Worm (Caenorhabditis elegans): ENCODE measurements around the gene nhr-18.

The nhr-18 gene

DNA sequence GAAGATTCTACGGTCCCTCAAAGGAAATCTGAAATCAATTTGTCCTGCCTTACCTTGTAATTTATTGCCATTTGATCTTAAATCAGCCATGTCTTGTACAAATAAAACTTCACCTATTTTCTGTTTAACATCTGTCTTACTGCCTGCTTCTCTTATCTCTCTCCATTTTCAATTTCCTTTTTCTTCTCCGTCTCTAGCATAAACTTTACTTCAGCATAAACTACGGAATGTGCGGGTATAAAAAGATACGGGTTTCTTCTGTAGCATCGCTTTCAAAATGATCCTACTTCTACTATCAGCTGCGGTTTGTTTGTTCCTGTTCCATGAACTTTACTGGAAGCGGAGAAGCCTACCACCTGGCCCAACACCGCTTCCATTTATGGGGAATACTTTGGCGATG lies 17.7 kb downstream of the nhr-18 start, which contains the start of gene cyp-33C5 (continued):
- no peak for TF ChIP-seq aly-2 (tag; optimal IDR thresholded peaks at IDR 0.05)
- TF ChIP-seq zip-11 (GFP tag; IDR thresholded peaks at IDR 0.05) = no peak
- no peak for TF ChIP-seq unc-39 (tag; optimal IDR thresholded peaks at IDR 0.05)
- TF ChIP-seq Y48G9A.11 (GFP tag; IDR thresholded peaks at IDR 0.05) = no peak
- no peak for TF ChIP-seq R02D3.7 (tag; optimal IDR thresholded peaks at IDR 0.05)
- no peak for TF ChIP-seq snpc-1.2 (GFP tag; IDR thresholded peaks at IDR 0.05)
- no peak for TF ChIP-seq unc-62 (GFP tag; optimal IDR thresholded peaks at IDR 0.05 in 1 of 2)
- no peak for TF ChIP-seq unc-62 (tag; optimal IDR thresholded peaks at IDR 0.05)
- no peak for TF ChIP-seq ama-1 (optimal IDR thresholded peaks at IDR 0.05)
- TF ChIP-seq mes-2 (tag; optimal IDR thresholded peaks at IDR 0.05; ENCODE audit: poor library complexity, severe bottlenecking) = no peak
- no peak for TF ChIP-seq nhr-42 (GFP tag; IDR thresholded peaks at IDR 0.05)
- TF ChIP-seq hlh-11 (tag; optimal IDR thresholded peaks at IDR 0.05) = peak; percentile 25
- no peak for TF ChIP-seq F44E2.7 (GFP tag; IDR thresholded peaks at IDR 0.05)
- no peak for TF ChIP-seq nhr-10 (tag; optimal IDR thresholded peaks at IDR 0.05)
- TF ChIP-seq nhr-237 (tag; optimal IDR thresholded peaks at IDR 0.05) = no peak
- no peak for TF ChIP-seq lin-13 (GFP tag; optimal IDR thresholded peaks at IDR 0.05)
- no peak for TF ChIP-seq spr-1 (tag; optimal IDR thresholded peaks at IDR 0.05)
- no peak for TF ChIP-seq lsy-2 (tag; optimal IDR thresholded peaks at IDR 0.05)
- TF ChIP-seq daf-12 (tag; optimal IDR thresholded peaks at IDR 0.05) = no peak
- TF ChIP-seq F10B5.3 (tag; optimal IDR thresholded peaks at IDR 0.05) = no peak
- TF ChIP-seq dmd-8 (GFP tag; IDR thresholded peaks at IDR 0.05) = no peak
- no peak for TF ChIP-seq ZK337.2 (GFP tag; IDR thresholded peaks at IDR 0.05)
- peak; percentile 5 for TF ChIP-seq duxl-1 (tag; optimal IDR thresholded peaks at IDR 0.05; ENCODE audit: poor library complexity)
- TF ChIP-seq D1046.2 (GFP tag; IDR thresholded peaks at IDR 0.05) = no peak
- TF ChIP-seq daf-16 (GFP tag; optimal IDR thresholded peaks at IDR 0.05) = no peak
- TF ChIP-seq daf-16 (tag; optimal IDR thresholded peaks at IDR 0.05) = peak; percentile 46
- no peak for TF ChIP-seq ctbp-1 (GFP tag; IDR thresholded peaks at IDR 0.05)
- no peak for TF ChIP-seq attf-4 (tag; optimal IDR thresholded peaks at IDR 0.05)
- no peak for TF ChIP-seq cey-2 (tag; optimal IDR thresholded peaks at IDR 0.05; ENCODE audit: borderline replicate concordance, insufficient read depth)
- TF ChIP-seq daf-19 (GFP tag; conservative IDR thresholded peaks at IDR 0.05) = no peak
- no peak for TF ChIP-seq gei-8 (GFP tag; optimal IDR thresholded peaks at IDR 0.05)
- no peak for TF ChIP-seq F37D6.2 (tag; optimal IDR thresholded peaks at IDR 0.05)
- no peak for TF ChIP-seq nhr-102 (tag; optimal IDR thresholded peaks at IDR 0.05)
- TF ChIP-seq Y105C5A.15 (GFP tag; IDR thresholded peaks at IDR 0.05) = no peak
- no peak for TF ChIP-seq skn-1 (tag; optimal IDR thresholded peaks at IDR 0.05)
- no peak for TF ChIP-seq F49E8.2 (tag; optimal IDR thresholded peaks at IDR 0.05; ENCODE audit: borderline replicate concordance)
- TF ChIP-seq snpc-4 (tag; optimal IDR thresholded peaks at IDR 0.05) = no peak
- TF ChIP-seq lin-1 (GFP tag; IDR thresholded peaks at IDR 0.05) = 0 out of 2 replicates have a peak, but pooled peaks have one; percentile 41
- TF ChIP-seq nhr-41 (GFP tag; IDR thresholded peaks at IDR 0.05) = no peak
- TF ChIP-seq tra-1 (GFP tag; IDR thresholded peaks at IDR 0.05) = no peak
- no peak for TF ChIP-seq saeg-2 (GFP tag; IDR thresholded peaks at IDR 0.05)
- TF ChIP-seq spr-3 (GFP tag; optimal IDR thresholded peaks at IDR 0.05) = no peak
- no peak for TF ChIP-seq zag-1 (tag; optimal IDR thresholded peaks at IDR 0.05)
- TF ChIP-seq tag-97 (GFP tag; IDR thresholded peaks at IDR 0.05) = no peak
- no peak for TF ChIP-seq ztf-7 (tag; optimal IDR thresholded peaks at IDR 0.05)
- TF ChIP-seq ceh-44 (GFP tag; IDR thresholded peaks at IDR 0.05) = no peak
- no peak for TF ChIP-seq rbr-2 (tag; optimal IDR thresholded peaks at IDR 0.05)
- TF ChIP-seq mxl-2 (GFP tag; conservative IDR thresholded peaks at IDR 0.05) = no peak
- TF ChIP-seq dmd-6 (GFP tag; IDR thresholded peaks at IDR 0.05) = peak; percentile 70
- no peak for TF ChIP-seq lim-7 (GFP tag; IDR thresholded peaks at IDR 0.05)
- TF ChIP-seq pqm-1 (tag; optimal IDR thresholded peaks at IDR 0.05) = peak; percentile 23
- no peak for TF ChIP-seq T20F7.1 (GFP tag; optimal IDR thresholded peaks at IDR 0.05)
- TF ChIP-seq zip-2 (tag; optimal IDR thresholded peaks at IDR 0.05) = no peak
